Worm (Caenorhabditis elegans) whole organism, midembryonic: Measurements from ENCODE around the gene fbxc-32.

ENCODE experiments used
- T22C8.4 ChIP-seq: fragments of 200-800 bp; sonication (Bioruptor generic); IDR thresholded peaks from 2 replicates; pipeline ENCODE4 v1.3.6; 2022; ENCODE audit warnings: missing genetic modification characterization, missing compliant biosample characterization
- flt-1 ChIP-seq: fragments of 200-800 bp; sonication (Bioruptor generic); IDR thresholded peaks from 2 replicates; pipeline ENCODE4 v1.3.6; 2022; ENCODE audit warnings: missing genetic modification characterization, missing compliant biosample characterization
- klf-2 ChIP-seq: fragments of 200-800 bp; sonication (Bioruptor generic); conservative IDR thresholded peaks from 2 replicates; pipeline ENCODE4 v1.3.6; 2022; ENCODE audit warnings: missing genetic modification reagents, missing genetic modification characterization, missing compliant biosample characterization
- med-1 ChIP-seq: sonication (generic microtip); optimal IDR thresholded peaks from 2 replicates; lab custom pipeline; 2017; ENCODE audit warnings: missing genetic modification characterization, mild to moderate bottlenecking, missing compliant biosample characterization, antibody characterized with exemption, missing genetic modification reagents; ENCODE audit not compliant: insufficient read depth
- ref-1 ChIP-seq: fragments of 200-800 bp; sonication (Bioruptor generic); conservative IDR thresholded peaks from 2 replicates; pipeline ENCODE4 v1.3.6; 2022; ENCODE audit warnings: missing genetic modification reagents, missing genetic modification characterization, missing compliant biosample characterization
- tab-1 ChIP-seq: fragments of 200-800 bp; sonication (Bioruptor generic); IDR thresholded peaks from 2 replicates; pipeline ENCODE4 v1.3.6; 2022; ENCODE audit warnings: missing genetic modification characterization, missing compliant biosample characterization
- ztf-23 ChIP-seq: fragments of 200-800 bp; sonication (Bioruptor generic); IDR thresholded peaks from 2 replicates; pipeline ENCODE4 v1.3.6; 2022; ENCODE audit warnings: missing genetic modification reagents, missing genetic modification characterization, missing compliant biosample characterization
- ztf-29 ChIP-seq: fragments of 200-800 bp; sonication (Bioruptor generic); IDR thresholded peaks from 2 replicates; pipeline ENCODE4 v1.3.6; 2022; ENCODE audit warnings: missing genetic modification reagents, missing genetic modification characterization, missing compliant biosample characterization

DNA sequence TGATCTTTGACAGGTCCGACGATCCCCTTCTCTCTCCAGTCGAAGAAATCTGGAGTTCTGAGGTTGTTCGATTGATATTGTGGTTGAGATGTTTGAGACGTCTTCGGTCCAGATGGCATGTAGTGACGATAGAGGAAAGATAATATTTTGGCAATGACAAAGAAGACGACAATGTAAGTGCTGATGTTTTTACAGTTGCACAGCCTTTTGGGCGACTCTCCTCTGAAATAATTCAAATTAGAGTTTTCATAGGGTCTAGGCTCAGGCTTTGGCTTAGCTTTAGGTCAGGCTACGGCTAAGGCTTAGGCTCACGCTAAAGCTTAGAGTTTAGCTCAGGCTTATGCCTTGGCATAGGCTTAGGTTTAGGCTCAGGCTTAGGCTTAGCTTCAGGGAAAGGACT lies 14.0 kb upstream of the fbxc-32 start, which contains the start of gene C32B5.13:
- TF ChIP-seq flt-1 (GFP tag; lab: Robert Waterston, UW) = no peak
- no peak for TF ChIP-seq ref-1 (GFP tag; lab: Robert Waterston, UW)
- no peak for TF ChIP-seq med-1 (GFP tag; lab: Kevin White, UChicago)
- no peak for TF ChIP-seq ztf-23
- no peak for TF ChIP-seq ztf-29 (GFP tag; lab: Robert Waterston, UW)
- TF ChIP-seq tab-1 (GFP tag; lab: Robert Waterston, UW) = no peak
- TF ChIP-seq klf-2 = no peak
- TF ChIP-seq T22C8.4 (GFP tag; lab: Robert Waterston, UW) = no peak
